Worm (Caenorhabditis elegans) whole organism, L4/young adult: ENCODE results near the gene tni-3.

Source experiments
- dao-5 ChIP-seq: sonication (generic microtip); optimal IDR thresholded peaks from 2 replicates; lab custom pipeline; 2016; ENCODE audit warnings: missing genotype, missing genetic modification characterization, moderate library complexity, missing compliant biosample characterization
- him-1 ChIP-seq: sonication (generic microtip); optimal IDR thresholded peaks from 2 replicates; lab custom pipeline; 2016; ENCODE audit warnings: missing genotype, missing genetic modification reagents, missing genetic modification characterization, missing compliant biosample characterization

DNA sequence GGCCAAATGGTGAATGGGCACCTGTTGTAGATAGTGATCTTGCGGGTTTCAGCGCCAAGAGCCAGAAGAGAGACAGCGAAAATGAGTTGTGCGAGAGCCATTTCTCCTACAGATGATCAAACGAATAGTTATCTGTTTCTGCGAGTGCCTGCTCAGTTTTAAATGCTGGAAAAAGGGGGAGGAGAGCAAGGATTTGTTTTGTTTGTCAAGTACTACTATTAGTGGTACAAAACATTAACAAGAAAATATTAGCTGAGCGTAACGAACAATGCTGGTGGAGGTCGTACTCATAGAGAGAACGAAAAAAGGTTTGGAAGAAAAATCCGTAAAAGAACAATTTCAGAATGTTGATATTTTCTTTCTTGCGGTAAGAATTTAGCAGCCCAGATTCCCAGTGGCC, 36.5 kb upstream of the tni-3 start, which contains the start of gene thn-4:
- TF ChIP-seq dao-5 (tag; lab: Kevin White, UChicago) (no peak), him-1 (no peak)
